Fruit fly (Drosophila melanogaster) whole organism, embryonic: ENCODE measurements around the gene CG46270.

Source experiments
- Asciz ChIP-seq: fragments of 200-800 bp; sonication (Bioruptor generic); optimal IDR thresholded peaks from 2 replicates; lab custom pipeline; 2017; ENCODE audit warnings: missing biosample characterization, mild to moderate bottlenecking, missing genetic modification characterization, missing genetic modification reagents
- CG10321 ChIP-seq: fragments of 200-800 bp; sonication (Bioruptor generic); IDR thresholded peaks from 2 replicates; pipeline ENCODE4 v1.3.6; 2022; ENCODE audit warnings: missing biosample characterization, missing genetic modification characterization
- CG10654 ChIP-seq: fragments of 200-800 bp; sonication (Bioruptor generic); optimal IDR thresholded peaks from 2 replicates; lab custom pipeline; 2016; ENCODE audit warnings: missing biosample characterization, missing genetic modification characterization
- CG10979 ChIP-seq: fragments of 200-800 bp; sonication (Bioruptor generic); optimal IDR thresholded peaks from 2 replicates; lab custom pipeline; 2018; ENCODE audit warnings: missing biosample characterization, mild to moderate bottlenecking, missing genetic modification characterization, moderate library complexity
- CG12155 ChIP-seq: fragments of 200-800 bp; sonication (Bioruptor generic); optimal IDR thresholded peaks from 3 replicates; lab custom pipeline; 2016; ENCODE audit warnings: missing biosample characterization, missing genetic modification characterization
- CG12769 ChIP-seq: fragments of 200-800 bp; sonication (Bioruptor generic); optimal IDR thresholded peaks from 2 replicates; lab custom pipeline; 2019; ENCODE audit warnings: missing biosample characterization, mild to moderate bottlenecking, missing genetic modification characterization, moderate library complexity
- CG14014 ChIP-seq: fragments of 200-800 bp; sonication (Bioruptor generic); IDR thresholded peaks from 2 replicates; pipeline ENCODE4 v1.3.6; 2022; ENCODE audit warnings: missing biosample characterization, missing genetic modification characterization
- CG14050 ChIP-seq: fragments of 200-800 bp; sonication (Bioruptor generic); IDR thresholded peaks from 3 replicates; pipeline ENCODE4 v1.3.6; 2022; ENCODE audit warnings: missing biosample characterization, missing genetic modification characterization
- CG15696 ChIP-seq: fragments of 200-800 bp; sonication (Bioruptor generic); optimal IDR thresholded peaks from 2 replicates; lab custom pipeline; 2019; ENCODE audit warnings: missing biosample characterization, mild to moderate bottlenecking, missing genetic modification characterization, moderate library complexity
- CG16863 ChIP-seq: fragments of 200-800 bp; sonication (Bioruptor generic); optimal IDR thresholded peaks from 3 replicates; lab custom pipeline; 2016; ENCODE audit warnings: missing biosample characterization, missing genetic modification characterization
- CG2875 ChIP-seq: fragments of 200-800 bp; sonication (Bioruptor generic); optimal IDR thresholded peaks from 2 replicates; lab custom pipeline; 2017; ENCODE audit warnings: missing biosample characterization, mild to moderate bottlenecking, missing genetic modification characterization, missing genetic modification reagents
- CG30431 ChIP-seq: fragments of 200-800 bp; sonication (Bioruptor generic); optimal IDR thresholded peaks from 2 replicates; lab custom pipeline; 2017; ENCODE audit warnings: missing biosample characterization, missing genetic modification characterization
- CG31365 ChIP-seq: fragments of 200-800 bp; sonication (Bioruptor generic); optimal IDR thresholded peaks from 2 replicates; lab custom pipeline; 2018; ENCODE audit warnings: missing biosample characterization, mild to moderate bottlenecking, missing genetic modification characterization
- CG32532 ChIP-seq: fragments of 200-800 bp; sonication (Bioruptor generic); IDR thresholded peaks from 2 replicates; pipeline ENCODE4 v1.3.6; 2022; ENCODE audit warnings: missing biosample characterization, missing genetic modification characterization
- CG34224 ChIP-seq: fragments of 200-800 bp; sonication (Bioruptor generic); IDR thresholded peaks from 3 replicates; pipeline ENCODE4 v1.3.6; 2022; ENCODE audit warnings: missing biosample characterization, missing genetic modification characterization; ENCODE audit not compliant: partially characterized antibody
- CG4282 ChIP-seq: fragments of 200-800 bp; sonication (Bioruptor generic); optimal IDR thresholded peaks from 2 replicates; lab custom pipeline; 2016; ENCODE audit warnings: missing biosample characterization, missing genetic modification characterization
- CG4424 ChIP-seq: fragments of 200-800 bp; sonication (Bioruptor generic); optimal IDR thresholded peaks from 3 replicates; lab custom pipeline; 2016; ENCODE audit warnings: missing biosample characterization, missing genetic modification characterization
- CG4707 ChIP-seq: fragments of 200-800 bp; sonication (Bioruptor generic); optimal IDR thresholded peaks from 2 replicates; lab custom pipeline; 2018; ENCODE audit warnings: missing biosample characterization, mild to moderate bottlenecking, missing genetic modification characterization, moderate library complexity
- CG7357 ChIP-seq: fragments of 200-800 bp; sonication (Bioruptor generic); IDR thresholded peaks from 3 replicates; pipeline ENCODE4 v1.3.6; 2022; ENCODE audit warnings: missing biosample characterization, missing genetic modification characterization
- Camta ChIP-seq: fragments of 200-800 bp; sonication (Bioruptor generic); optimal IDR thresholded peaks from 2 replicates; lab custom pipeline; 2016; ENCODE audit warnings: missing biosample characterization, missing genetic modification characterization
- E2f2 ChIP-seq: fragments of 200-800 bp; sonication (Bioruptor generic); IDR thresholded peaks from 2 replicates; pipeline ENCODE4 v1.3.6; 2022; ENCODE audit warnings: missing biosample characterization, missing genetic modification characterization
- ERR ChIP-seq: fragments of 200-800 bp; sonication (Bioruptor generic); optimal IDR thresholded peaks from 2 replicates; lab custom pipeline; 2016; ENCODE audit warnings: missing biosample characterization, missing genetic modification characterization
- H2.0 ChIP-seq: fragments of 200-800 bp; sonication (Bioruptor generic); IDR thresholded peaks from 2 replicates; pipeline ENCODE4 v1.3.6; 2022; ENCODE audit warnings: missing biosample characterization, missing genetic modification characterization
- HmgZ ChIP-seq: fragments of 200-800 bp; sonication (Bioruptor generic); optimal IDR thresholded peaks from 2 replicates; lab custom pipeline; 2018; ENCODE audit warnings: missing biosample characterization, mild to moderate bottlenecking, missing genetic modification characterization
- Hmx ChIP-seq: fragments of 200-800 bp; sonication (Bioruptor generic); optimal IDR thresholded peaks from 2 replicates; lab custom pipeline; 2016; ENCODE audit warnings: missing biosample characterization, missing genetic modification characterization
- Jarid2 ChIP-seq: fragments of 200-800 bp; sonication (Bioruptor generic); optimal IDR thresholded peaks from 3 replicates; lab custom pipeline; 2017; ENCODE audit warnings: mild to moderate bottlenecking, missing biosample characterization, missing genetic modification reagents, missing genetic modification characterization
- Max ChIP-seq: fragments of 200-800 bp; sonication (Bioruptor generic); optimal IDR thresholded peaks from 2 replicates; lab custom pipeline; 2016; ENCODE audit warnings: missing biosample characterization, mild to moderate bottlenecking, missing genetic modification characterization
- NFAT ChIP-seq: fragments of 200-800 bp; sonication (Bioruptor generic); IDR thresholded peaks from 2 replicates; pipeline ENCODE4 v1.3.6; 2022; ENCODE audit warnings: missing biosample characterization, missing genetic modification characterization
- Pdp1 ChIP-seq, 2 experiments: fragments of 200-800 bp; sonication (Bioruptor generic); optimal IDR thresholded peaks; 3 replicates each; lab custom pipeline; 2016; ENCODE audit warnings: missing biosample characterization in 2 of 2, missing genetic modification characterization in 2 of 2, mild to moderate bottlenecking in 1 of 2, moderate library complexity in 1 of 2
- Sin3A ChIP-seq: fragments of >200 bp; optimal IDR thresholded peaks from 2 replicates; lab custom pipeline; 2018
- ase ChIP-seq: fragments of 200-800 bp; sonication (Bioruptor generic); IDR thresholded peaks from 3 replicates; pipeline ENCODE4 v1.3.6; 2022; ENCODE audit warnings: missing biosample characterization, missing genetic modification characterization
- ash1 ChIP-seq: fragments of 200-800 bp; sonication (Bioruptor generic); optimal IDR thresholded peaks from 2 replicates; lab custom pipeline; 2018; ENCODE audit warnings: missing biosample characterization, mild to moderate bottlenecking, missing genetic modification characterization
- bbx ChIP-seq: fragments of 200-800 bp; sonication (Bioruptor generic); IDR thresholded peaks from 2 replicates; pipeline ENCODE4 v1.3.6; 2022; ENCODE audit warnings: missing biosample characterization, missing genetic modification characterization; ENCODE audit not compliant: partially characterized antibody
- da ChIP-seq: fragments of 200-800 bp; sonication (Bioruptor generic); optimal IDR thresholded peaks from 2 replicates; lab custom pipeline; 2016; ENCODE audit warnings: missing biosample characterization, missing genetic modification characterization
- disco-r ChIP-seq: fragments of 200-800 bp; sonication (Bioruptor generic); optimal IDR thresholded peaks from 2 replicates; lab custom pipeline; 2016; ENCODE audit warnings: missing biosample characterization, missing genetic modification characterization
- dysf ChIP-seq: fragments of 200-800 bp; sonication (Bioruptor generic); IDR thresholded peaks from 3 replicates; pipeline ENCODE4 v1.3.6; 2022; ENCODE audit warnings: missing biosample characterization, missing genetic modification characterization
- eyg ChIP-seq: fragments of 200-800 bp; sonication (Bioruptor generic); optimal IDR thresholded peaks from 3 replicates; lab custom pipeline; 2016; ENCODE audit warnings: missing biosample characterization, missing genetic modification characterization
- ftz-f1 ChIP-seq: fragments of 200-800 bp; sonication (Bioruptor generic); optimal IDR thresholded peaks from 2 replicates; lab custom pipeline; 2016; ENCODE audit warnings: missing biosample characterization, missing genetic modification characterization
- gfzf ChIP-seq: fragments of 200-800 bp; sonication (Bioruptor generic); optimal IDR thresholded peaks from 2 replicates; lab custom pipeline; 2016; ENCODE audit warnings: missing biosample characterization, mild to moderate bottlenecking, missing genetic modification characterization, moderate library complexity
- gsb ChIP-seq: fragments of 200-800 bp; sonication (Bioruptor generic); IDR thresholded peaks from 2 replicates; pipeline ENCODE4 v1.3.6; 2022; ENCODE audit warnings: missing biosample characterization, missing genetic modification characterization
- gsb-n ChIP-seq: fragments of 200-800 bp; sonication (Bioruptor generic); optimal IDR thresholded peaks from 3 replicates; lab custom pipeline; 2018; ENCODE audit warnings: missing biosample characterization, mild to moderate bottlenecking, missing genetic modification characterization
- jing ChIP-seq: fragments of 200-800 bp; sonication (Bioruptor generic); optimal IDR thresholded peaks from 2 replicates; lab custom pipeline; 2018; ENCODE audit warnings: missing biosample characterization, mild to moderate bottlenecking, missing genetic modification characterization
- ken ChIP-seq: fragments of 200-800 bp; sonication (Bioruptor generic); IDR thresholded peaks from 3 replicates; pipeline ENCODE4 v1.3.6; 2022; ENCODE audit warnings: missing biosample characterization, missing genetic modification characterization
- lola ChIP-seq, 3 experiments: fragments of >200 bp in 2 of 3; fragments of 200-800 bp in 1 of 3; sonication (Bioruptor generic) in 1 of 3; optimal IDR thresholded peaks; 2 replicates each; lab custom pipeline; 2017 to 2019; ENCODE audit warnings: missing biosample characterization in 3 of 3, missing genetic modification characterization in 3 of 3, mild to moderate bottlenecking in 1 of 3, moderate library complexity in 1 of 3
- luna ChIP-seq: fragments of 200-800 bp; sonication (Bioruptor generic); optimal IDR thresholded peaks from 2 replicates; lab custom pipeline; 2016; ENCODE audit warnings: missing biosample characterization, missing genetic modification characterization
- maf-S ChIP-seq: fragments of 200-800 bp; sonication (Bioruptor generic); optimal IDR thresholded peaks from 2 replicates; lab custom pipeline; 2016; ENCODE audit warnings: missing biosample characterization, missing genetic modification characterization
- pzg ChIP-seq: fragments of 200-800 bp; sonication (Bioruptor generic); optimal IDR thresholded peaks from 3 replicates; lab custom pipeline; 2018; ENCODE audit warnings: missing biosample characterization, mild to moderate bottlenecking, missing genetic modification characterization, moderate library complexity
- shn ChIP-seq: fragments of 200-800 bp; sonication (Bioruptor generic); optimal IDR thresholded peaks from 3 replicates; lab custom pipeline; 2016; ENCODE audit warnings: missing biosample characterization, missing genetic modification characterization
- tin ChIP-seq: fragments of 200-800 bp; sonication (Bioruptor generic); optimal IDR thresholded peaks from 3 replicates; lab custom pipeline; 2016; ENCODE audit warnings: missing biosample characterization, missing genetic modification characterization
- tup ChIP-seq: fragments of 200-800 bp; sonication (Bioruptor generic); optimal IDR thresholded peaks from 2 replicates; lab custom pipeline; 2016; ENCODE audit warnings: missing biosample characterization, mild to moderate bottlenecking, missing genetic modification characterization, moderate library complexity
- wor ChIP-seq: fragments of 200-800 bp; sonication (Bioruptor generic); IDR thresholded peaks from 2 replicates; pipeline ENCODE4 v1.3.6; 2022; ENCODE audit warnings: missing biosample characterization, missing genetic modification characterization

The CG46270 gene

DNA sequence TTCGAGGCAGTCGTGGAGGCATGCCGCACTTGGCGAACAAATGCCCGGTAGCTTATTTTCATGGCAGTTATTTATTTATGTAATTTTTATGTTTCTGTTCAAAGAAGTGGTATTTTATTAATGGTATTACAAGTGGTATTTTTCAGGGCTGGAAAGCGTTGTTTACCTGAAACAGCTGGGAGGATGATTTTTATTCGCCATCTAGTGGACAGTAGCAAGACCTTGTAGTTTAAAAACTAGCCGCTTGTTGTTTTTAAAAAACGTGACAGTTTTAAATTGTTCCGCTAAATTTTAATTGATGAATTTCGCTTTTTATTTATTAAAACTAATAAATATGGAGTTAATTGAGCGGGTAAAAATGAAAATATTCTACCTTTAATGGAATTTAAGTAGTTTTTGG is 12.3 kb downstream of the CG46270 start, which contains the start of gene CG6345 (continued):
- TF ChIP-seq Hmx (GFP tag; lab: Kevin White, UChicago), result peak; percentile 14
- TF ChIP-seq Sin3A, result no peak
- TF ChIP-seq ash1 (GFP tag; lab: Kevin White, UChicago), result peak; percentile 46
- TF ChIP-seq jing (GFP tag; lab: Kevin White, UChicago), result peak; percentile 61
- TF ChIP-seq Pdp1 (GFP tag; optimal IDR thresholded peaks at IDR 0.05; lab: Kevin White, UChicago), result peak; percentile 80 to 96
- peak; percentile 84 for TF ChIP-seq Camta
- peak; percentile 54; the same call in 1 of the 2 replicates for TF ChIP-seq gsb
- TF ChIP-seq gsb-n, result peak; percentile 64
- peak; percentile 85 for TF ChIP-seq shn
- TF ChIP-seq CG14050 (GFP tag; lab: Robert Waterston, UW), result peak; percentile 78
- TF ChIP-seq CG7357 (GFP tag; lab: Robert Waterston, UW), result peak; percentile 59; the same call in 2 of the 3 replicates
- TF ChIP-seq CG34224 (GFP tag; lab: Robert Waterston, UW), result no peak
- peak; percentile 85 for TF ChIP-seq CG15696
- TF ChIP-seq CG10321, result peak; percentile 48; the same call in 1 of the 2 replicates
- peak; percentile 90 for TF ChIP-seq CG4707
- peak; percentile 82 for TF ChIP-seq CG31365 (tag; lab: Kevin White, UChicago)
- TF ChIP-seq dysf (GFP tag; lab: Robert Waterston, UW), result peak; percentile 83
- TF ChIP-seq CG14014 (GFP tag; lab: Robert Waterston, UW), result peak; percentile 82
- TF ChIP-seq CG16863 (GFP tag; lab: Kevin White, UChicago), result peak; percentile 79
- peak; percentile 78 for TF ChIP-seq Jarid2 (GFP tag; lab: Kevin White, UChicago)
- TF ChIP-seq eyg (GFP tag; lab: Kevin White, UChicago), result peak; percentile 73
- peak; percentile 77 for TF ChIP-seq disco-r
- peak; percentile 80; the same call in 2 of the 3 replicates for TF ChIP-seq ase (GFP tag; lab: Robert Waterston, UW)
- peak; percentile 86 for TF ChIP-seq E2f2
- TF ChIP-seq tup (GFP tag; lab: Kevin White, UChicago), result peak; percentile 69
- TF ChIP-seq Asciz (GFP tag; lab: Kevin White, UChicago), result peak; percentile 94
- TF ChIP-seq lola (GFP tag; optimal IDR thresholded peaks at IDR 0.05; lab: Kevin White, UChicago), result peak in 1 of 3 experiments; percentile 52
- TF ChIP-seq CG4424 (GFP tag; lab: Kevin White, UChicago), result peak; percentile 93
- peak; percentile 56 for TF ChIP-seq da (GFP tag; lab: Kevin White, UChicago)
- peak; percentile 35 for TF ChIP-seq gfzf (GFP tag; lab: Kevin White, UChicago)
- TF ChIP-seq CG10979 (tag; lab: Kevin White, UChicago), result peak; percentile 87
- TF ChIP-seq CG30431 (GFP tag; lab: Kevin White, UChicago), result peak; percentile 73
- TF ChIP-seq wor (GFP tag; lab: Robert Waterston, UW), result 0 out of 2 replicates have a peak, but pooled peaks have one; percentile 12
- TF ChIP-seq ken, result peak; percentile 67; the same call in 1 of the 3 replicates
- TF ChIP-seq CG2875 (GFP tag; lab: Kevin White, UChicago), result peak; percentile 89
- TF ChIP-seq Max (GFP tag; lab: Kevin White, UChicago), result peak; percentile 85
- peak; percentile 67 for TF ChIP-seq pzg (GFP tag; lab: Kevin White, UChicago)
- TF ChIP-seq NFAT, result peak; percentile 82
- TF ChIP-seq bbx (GFP tag; lab: Robert Waterston, UW), result no peak
- TF ChIP-seq CG12769 (tag; lab: Kevin White, UChicago), result peak; percentile 60
- TF ChIP-seq ERR (GFP tag; lab: Kevin White, UChicago), result peak; percentile 49
- TF ChIP-seq luna (GFP tag; lab: Kevin White, UChicago), result no peak
- peak; percentile 63 for TF ChIP-seq CG12155 (GFP tag; lab: Kevin White, UChicago)
- peak; percentile 70 for TF ChIP-seq maf-S
- peak; percentile 14 for TF ChIP-seq ftz-f1 (GFP tag; lab: Kevin White, UChicago)
- TF ChIP-seq tin, result peak; percentile 92
- peak; percentile 82 for TF ChIP-seq CG10654 (GFP tag; lab: Kevin White, UChicago)
- peak; percentile 67 for TF ChIP-seq CG4282 (GFP tag; lab: Kevin White, UChicago)
- TF ChIP-seq CG32532 (GFP tag; lab: Robert Waterston, UW), result peak; percentile 92
- peak; percentile 79 for TF ChIP-seq HmgZ
- peak; percentile 72 for TF ChIP-seq H2.0
